Fruit fly (Drosophila melanogaster): ENCODE results near the gene CG31661.

CG31661 gene

dm6 chr2L:1485975-1486665 lies 10.9 kb upstream of the CG31661 start:
- TF ChIP-seq rn (GFP tag; IDR thresholded peaks at IDR 0.05) (peak; percentile 86), EcR (GFP tag; optimal IDR thresholded peaks at IDR 0.05) (no peak), Ets98B (GFP tag; IDR thresholded peaks at IDR 0.05) (peak; percentile 84), CG17806 (tag; optimal IDR thresholded peaks at IDR 0.05) (peak; percentile 86), fd96Ca (GFP tag; IDR thresholded peaks at IDR 0.05) (peak; percentile 95), D1 (tag; optimal IDR thresholded peaks at IDR 0.05) (peak; percentile 53), Pif1B (GFP tag; optimal IDR thresholded peaks at IDR 0.05) (peak; percentile 57), CG8301 (tag; optimal IDR thresholded peaks at IDR 0.05) (peak; percentile 81), Pif1A (GFP tag; optimal IDR thresholded peaks at IDR 0.05) (peak; percentile 70), CG9948 (tag; optimal IDR thresholded peaks at IDR 0.05) (peak; percentile 68), CG13204 (GFP tag; optimal IDR thresholded peaks at IDR 0.05) (no peak), CG14655 (GFP tag; optimal IDR thresholded peaks at IDR 0.05) (peak; percentile 85), CG8159 (tag; optimal IDR thresholded peaks at IDR 0.05) (peak; percentile 83), CG12605 (GFP tag; IDR thresholded peaks at IDR 0.05) (peak; percentile 12), gl (tag; optimal IDR thresholded peaks at IDR 0.05) (peak; percentile 67), CG34367 (tag; optimal IDR thresholded peaks at IDR 0.05) (peak; percentile 71), Snoo (tag; optimal IDR thresholded peaks at IDR 0.05) (peak; percentile 52), CG15710 (tag; optimal IDR thresholded peaks at IDR 0.05) (peak; percentile 70), CG4496 (GFP tag; IDR thresholded peaks at IDR 0.05) (peak; percentile 88), CG32121 (GFP tag; IDR thresholded peaks at IDR 0.05) (peak; percentile 76), CG10348 (GFP tag; IDR thresholded peaks at IDR 0.05) (peak; percentile 71)

dm6 chr2L:1491791-1492345 lies 5.2 kb upstream of the CG31661 start, which contains the start of gene CG31928:
Gene CG31928, plus strand, starts transcription at chr2L:1492295.
- TF ChIP-seq D1 (tag; optimal IDR thresholded peaks at IDR 0.05) (peak; percentile 33), CG34367 (tag; optimal IDR thresholded peaks at IDR 0.05) (no peak)

dm6 chr2L:1493770-1494169 lies 3.3 kb upstream of the CG31661 start, which contains the start of gene CG33128:
Gene CG33128, plus strand, starts transcription at chr2L:1494070.
- TF ChIP-seq CG15710 (tag; optimal IDR thresholded peaks at IDR 0.05): no peak
- no peak for TF ChIP-seq rn (GFP tag; IDR thresholded peaks at IDR 0.05)
- no peak for TF ChIP-seq CG12605 (GFP tag; IDR thresholded peaks at IDR 0.05)
- no peak for TF ChIP-seq CG8301 (tag; optimal IDR thresholded peaks at IDR 0.05)
- TF ChIP-seq CG34367 (tag; optimal IDR thresholded peaks at IDR 0.05): no peak
- TF ChIP-seq CG9948 (tag; optimal IDR thresholded peaks at IDR 0.05): no peak
- no peak for TF ChIP-seq CG4496 (GFP tag; IDR thresholded peaks at IDR 0.05)
- no peak for TF ChIP-seq EcR (GFP tag; optimal IDR thresholded peaks at IDR 0.05)

dm6 chr2L:1495160-1495559 lies 1.9 kb upstream of the CG31661 start, which contains the start of gene CG31926:
Gene CG31926, plus strand, starts transcription at chr2L:1495460.
- TF ChIP-seq Snoo (tag; optimal IDR thresholded peaks at IDR 0.05): no peak
- no peak for TF ChIP-seq CG32121 (GFP tag; IDR thresholded peaks at IDR 0.05)
- no peak for TF ChIP-seq CG12605 (GFP tag; IDR thresholded peaks at IDR 0.05)
- TF ChIP-seq CG13204 (GFP tag; optimal IDR thresholded peaks at IDR 0.05): no peak
- no peak for TF ChIP-seq fd96Ca (GFP tag; IDR thresholded peaks at IDR 0.05)
- TF ChIP-seq rn (GFP tag; IDR thresholded peaks at IDR 0.05): no peak
- no peak for TF ChIP-seq Pif1B (GFP tag; optimal IDR thresholded peaks at IDR 0.05)
- TF ChIP-seq CG15710 (tag; optimal IDR thresholded peaks at IDR 0.05): no peak
- TF ChIP-seq Ets98B (GFP tag; IDR thresholded peaks at IDR 0.05): no peak
- no peak for TF ChIP-seq EcR (GFP tag; optimal IDR thresholded peaks at IDR 0.05)
- no peak for TF ChIP-seq CG9948 (tag; optimal IDR thresholded peaks at IDR 0.05)
- TF ChIP-seq gl (tag; optimal IDR thresholded peaks at IDR 0.05): no peak
- no peak for TF ChIP-seq CG14655 (GFP tag; optimal IDR thresholded peaks at IDR 0.05)
- no peak for TF ChIP-seq CG10348 (GFP tag; IDR thresholded peaks at IDR 0.05)
- no peak for TF ChIP-seq CG4496 (GFP tag; IDR thresholded peaks at IDR 0.05)
- TF ChIP-seq CG34367 (tag; optimal IDR thresholded peaks at IDR 0.05): no peak
- TF ChIP-seq Pif1A (GFP tag; optimal IDR thresholded peaks at IDR 0.05): no peak
- TF ChIP-seq CG17806 (tag; optimal IDR thresholded peaks at IDR 0.05): no peak
- no peak for TF ChIP-seq CG8301 (tag; optimal IDR thresholded peaks at IDR 0.05)

dm6 chr2L:1498966-1499554 lies 2.0 kb downstream of the CG31661 start:
- TF ChIP-seq CG15710 (tag; optimal IDR thresholded peaks at IDR 0.05) (no peak), CG8301 (tag; optimal IDR thresholded peaks at IDR 0.05) (no peak), CG10348 (GFP tag; IDR thresholded peaks at IDR 0.05) (no peak), Pif1A (GFP tag; optimal IDR thresholded peaks at IDR 0.05) (no peak), Ets98B (GFP tag; IDR thresholded peaks at IDR 0.05) (no peak), CG9948 (tag; optimal IDR thresholded peaks at IDR 0.05) (no peak), CG32121 (GFP tag; IDR thresholded peaks at IDR 0.05) (no peak), CG8159 (tag; optimal IDR thresholded peaks at IDR 0.05) (no peak), Pif1B (GFP tag; optimal IDR thresholded peaks at IDR 0.05) (no peak), CG13204 (GFP tag; optimal IDR thresholded peaks at IDR 0.05) (no peak), CG14655 (GFP tag; optimal IDR thresholded peaks at IDR 0.05) (no peak), fd96Ca (GFP tag; IDR thresholded peaks at IDR 0.05) (no peak), gl (tag; optimal IDR thresholded peaks at IDR 0.05) (no peak), CG4496 (GFP tag; IDR thresholded peaks at IDR 0.05) (no peak), EcR (GFP tag; optimal IDR thresholded peaks at IDR 0.05) (no peak), CG17806 (tag; optimal IDR thresholded peaks at IDR 0.05) (no peak)

Data from whole organism, pupa.